In the genomic region with DNA sequence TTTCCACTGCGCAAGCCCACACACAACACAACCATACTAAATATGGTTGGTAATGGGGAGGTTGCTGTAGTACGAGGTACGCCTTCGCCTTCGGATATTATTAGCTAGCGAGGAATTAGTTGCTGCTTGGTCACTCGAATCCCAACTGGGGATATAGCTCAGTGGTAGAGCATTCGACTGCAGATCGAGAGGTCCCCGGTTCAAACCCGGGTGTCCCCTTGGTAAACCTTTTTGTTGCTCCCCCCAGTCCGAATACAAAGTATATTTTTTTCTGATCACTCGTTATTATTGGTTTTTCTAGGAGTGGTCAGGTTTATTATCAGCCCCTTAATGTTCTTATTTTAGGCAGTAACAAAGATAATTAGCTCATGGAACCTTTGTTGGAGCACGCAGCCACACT, we compare ENCODE assay signal across 4 fruit fly cellular contexts.
TF ChIP-seq lines count a peak whose summit lies in the region.

No protein-coding gene starts in this region.

- TF ChIP-seq CTCF in whole organism, embryonic (GFP tag; optimal IDR thresholded peaks at IDR 0.05; lab: Kevin White, UChicago) = no peak

TF ChIP-seq in whole organism, embryonic, 481 proteins besides CTCF, POLR2A, EP300 and RAD21 (continues in another document):
- peak; percentile 91 for TF ChIP-seq CG6791 (GFP tag; IDR thresholded peaks at IDR 0.05; lab: Robert Waterston, UW; ENCODE audit: partially characterized antibody)
- no peak for TF ChIP-seq CG9727 (GFP tag; optimal IDR thresholded peaks at IDR 0.05; lab: Kevin White, UChicago)
- TF ChIP-seq CG14860 (GFP tag; IDR thresholded peaks at IDR 0.05; lab: Robert Waterston, UW; ENCODE audit: partially characterized antibody) = peak; percentile 76
- 0 out of 3 replicates have a peak, but pooled peaks have one; percentile 6 for TF ChIP-seq CG2199 (GFP tag; IDR thresholded peaks at IDR 0.05; lab: Robert Waterston, UW)
- no peak for TF ChIP-seq CG8089 (GFP tag; optimal IDR thresholded peaks at IDR 0.05; lab: Kevin White, UChicago)
- no peak for TF ChIP-seq NC2β (GFP tag; optimal IDR thresholded peaks at IDR 0.05; lab: Kevin White, UChicago)
- peak; percentile 84 for TF ChIP-seq CG7963 (GFP tag; IDR thresholded peaks at IDR 0.05; lab: Robert Waterston, UW; ENCODE audit: partially characterized antibody)
- peak; percentile 40 for TF ChIP-seq Vsx1 (GFP tag; optimal IDR thresholded peaks at IDR 0.05; lab: Kevin White, UChicago)
- no peak for TF ChIP-seq CG9437 (GFP tag; optimal IDR thresholded peaks at IDR 0.05; lab: Kevin White, UChicago)
- TF ChIP-seq bowl (GFP tag; IDR thresholded peaks at IDR 0.05; lab: Robert Waterston, UW) = no peak
- TF ChIP-seq CG32772 (GFP tag; IDR thresholded peaks at IDR 0.05; lab: Robert Waterston, UW) = no peak
- TF ChIP-seq CG6854 (GFP tag; optimal IDR thresholded peaks at IDR 0.05; lab: Kevin White, UChicago) = peak; percentile 28
- peak; percentile 71 for TF ChIP-seq vnd (GFP tag; IDR thresholded peaks at IDR 0.05; lab: Robert Waterston, UW; ENCODE audit: partially characterized antibody)
- peak; percentile 62 for TF ChIP-seq Scr (GFP tag; IDR thresholded peaks at IDR 0.05; lab: Robert Waterston, UW; ENCODE audit: partially characterized antibody)
- no peak for TF ChIP-seq CG6272 (GFP tag; IDR thresholded peaks at IDR 0.05; lab: Robert Waterston, UW)
- TF ChIP-seq mld (GFP tag; IDR thresholded peaks at IDR 0.05; lab: Robert Waterston, UW; ENCODE audit: partially characterized antibody) = peak; percentile 76
- peak; percentile 80 for TF ChIP-seq tna (GFP tag; IDR thresholded peaks at IDR 0.05; lab: Robert Waterston, UW; ENCODE audit: partially characterized antibody)
- peak; percentile 78 for TF ChIP-seq amos (GFP tag; IDR thresholded peaks at IDR 0.05; lab: Robert Waterston, UW; ENCODE audit: partially characterized antibody)
- TF ChIP-seq btn (GFP tag; optimal IDR thresholded peaks at IDR 0.05; lab: Kevin White, UChicago) = no peak

TF ChIP-seq in whole organism, prepupa, 60 proteins besides CTCF, POLR2A, EP300 and RAD21:
- TF ChIP-seq vri (GFP tag; optimal IDR thresholded peaks at IDR 0.05; lab: Kevin White, UChicago) (no peak), CG9139 (GFP tag; optimal IDR thresholded peaks at IDR 0.05; lab: Kevin White, UChicago) (no peak), Eip78C (GFP tag; lab: Kevin White, UChicago) (peak; percentile 34), eg (GFP tag; IDR thresholded peaks at IDR 0.05; lab: Robert Waterston, UW) (peak; percentile 4; the same call in 1 of the 3 replicates), dsx (GFP tag; optimal IDR thresholded peaks at IDR 0.05; lab: Kevin White, UChicago; ENCODE audit: poor library complexity, severe bottlenecking) (peak; percentile 33), CG6163 (GFP tag; IDR thresholded peaks at IDR 0.05; lab: Robert Waterston, UW) (peak; percentile 30; the same call in 2 of the 3 replicates)

TF ChIP-seq in whole organism, pupa, 21 proteins besides CTCF, POLR2A, EP300 and RAD21:
- TF ChIP-seq Pif1A (GFP tag; optimal IDR thresholded peaks at IDR 0.05; lab: Kevin White, UChicago) = no peak
- TF ChIP-seq EcR (GFP tag; optimal IDR thresholded peaks at IDR 0.05; lab: Kevin White, UChicago) = no peak
- TF ChIP-seq CG34367 (tag; optimal IDR thresholded peaks at IDR 0.05; lab: Kevin White, UChicago) = no peak
- TF ChIP-seq Ets98B (GFP tag; IDR thresholded peaks at IDR 0.05; lab: Robert Waterston, UW) = peak; percentile 10; the same call in 1 of the 2 replicates
- no peak for TF ChIP-seq CG32121 (GFP tag; IDR thresholded peaks at IDR 0.05; lab: Robert Waterston, UW)
- TF ChIP-seq CG14655 (GFP tag; optimal IDR thresholded peaks at IDR 0.05; lab: Kevin White, UChicago) = no peak
- no peak for TF ChIP-seq fd96Ca (GFP tag; IDR thresholded peaks at IDR 0.05; lab: Robert Waterston, UW)
- peak; percentile 20 for TF ChIP-seq CG12605 (GFP tag; IDR thresholded peaks at IDR 0.05; lab: Robert Waterston, UW)
- TF ChIP-seq Snoo (tag; optimal IDR thresholded peaks at IDR 0.05; lab: Kevin White, UChicago) = no peak
- TF ChIP-seq CG17806 (tag; optimal IDR thresholded peaks at IDR 0.05; lab: Kevin White, UChicago) = no peak
TF ChIP-seq in whole organism, pupa: peak in this region for 2.

TF ChIP-seq in whole organism, wandering third instar larva, 38 proteins besides CTCF, POLR2A, EP300 and RAD21:
- TF ChIP-seq dl (GFP tag; optimal IDR thresholded peaks at IDR 0.05; lab: Kevin White, UChicago; ENCODE audit: insufficient read depth in 1 of 2, partially characterized antibody in 2 of 2) = no peak
- TF ChIP-seq CG32264 (GFP tag; optimal IDR thresholded peaks at IDR 0.05; lab: Kevin White, UChicago) = no peak
- no peak for TF ChIP-seq pan (optimal IDR thresholded peaks at IDR 0.05; lab: Kevin White, UChicago)
- TF ChIP-seq Rel (GFP tag; optimal IDR thresholded peaks at IDR 0.05; lab: Kevin White, UChicago) = no peak
- TF ChIP-seq Rel (tag; optimal IDR thresholded peaks at IDR 0.05; lab: Kevin White, UChicago) = no peak
- TF ChIP-seq ey (GFP tag; optimal IDR thresholded peaks at IDR 0.05; lab: Kevin White, UChicago) = no peak
- peak; percentile 13 for TF ChIP-seq Hnf4 (GFP tag; optimal IDR thresholded peaks at IDR 0.05; lab: Kevin White, UChicago)
- TF ChIP-seq Vsx2 (GFP tag; optimal IDR thresholded peaks at IDR 0.05; lab: Kevin White, UChicago; ENCODE audit: partially characterized antibody) = peak; percentile 28
- no peak for TF ChIP-seq dmrt93B (GFP tag; optimal IDR thresholded peaks at IDR 0.05; lab: Kevin White, UChicago)
- TF ChIP-seq br (GFP tag; optimal IDR thresholded peaks at IDR 0.05; lab: Kevin White, UChicago) = peak; percentile 51
- no peak for TF ChIP-seq Abd-B (GFP tag; optimal IDR thresholded peaks at IDR 0.05; lab: Kevin White, UChicago)
- TF ChIP-seq Dif (GFP tag; optimal IDR thresholded peaks at IDR 0.05; lab: Kevin White, UChicago; ENCODE audit: partially characterized antibody) = peak; percentile 24

Comparison
In these comparisons a context has a peak if more than half of its experiments do, and no peak if none do; other contexts are left out.
1. Of the 7 proteins assayed by ChIP-seq in both whole organism, embryonic and whole organism, prepupa: peak only in whole organism, embryonic: CG6854; only in whole organism, prepupa: none; in both: none; in neither: 6.